Worm (Caenorhabditis elegans): Measurements from ENCODE around the gene F31E3.2.

ce11 chrIII:6974952-6975351 lies 1.2 kb downstream of the F31E3.2 start:
- TF ChIP-seq him-1 (tag; optimal IDR thresholded peaks at IDR 0.05) (no peak), W03F9.2 (tag; optimal IDR thresholded peaks at IDR 0.05) (no peak), dao-5 (tag; optimal IDR thresholded peaks at IDR 0.05) (no peak)
